Worm (Caenorhabditis elegans) whole organism, late embryonic: ENCODE results near the gene ubc-24.

ENCODE experiments used
- ama-1 ChIP-seq: fragments of 150-350 bp; optimal IDR thresholded peaks from 2 replicates; lab custom pipeline; 2014
- ceh-34 ChIP-seq: sonication (generic microtip); optimal IDR thresholded peaks from 2 replicates; lab custom pipeline; 2016; ENCODE audit warnings: mild to moderate bottlenecking, missing genetic modification characterization, missing compliant biosample characterization
- ceh-9 ChIP-seq: sonication (generic microtip); optimal IDR thresholded peaks from 2 replicates; lab custom pipeline; 2016; ENCODE audit warnings: mild to moderate bottlenecking, missing genetic modification characterization, inconsistent platforms, missing compliant biosample characterization
- ets-4 ChIP-seq: sonication (generic microtip); optimal IDR thresholded peaks from 2 replicates; lab custom pipeline; 2016; ENCODE audit warnings: missing genetic modification characterization, missing compliant biosample characterization
- fkh-10 ChIP-seq: fragments of 150-350 bp; optimal IDR thresholded peaks from 2 replicates; lab custom pipeline; 2014; ENCODE audit warnings: missing biosample characterization, missing genetic modification reagents, missing genetic modification characterization
- pha-4 ChIP-seq: fragments of 150-350 bp; optimal IDR thresholded peaks from 2 replicates; lab custom pipeline; 2018; ENCODE audit warnings: missing biosample characterization, missing genetic modification reagents, missing genetic modification characterization

ce11 chrII:8394205-8394604 lies 11.2 kb upstream of the ubc-24 start, which contains the start of gene F49E12.8:
- TF ChIP-seq ama-1 (lab: Kevin White, UChicago) (no peak), ceh-34 (tag; lab: Kevin White, UChicago) (no peak), pha-4 (tag; lab: Kevin White, UChicago) (no peak), ets-4 (tag; lab: Kevin White, UChicago) (no peak), ceh-9 (tag; lab: Kevin White, UChicago) (no peak), fkh-10 (GFP tag; lab: Kevin White, UChicago) (no peak)
